Fruit fly (Drosophila melanogaster) whole organism, adult: ENCODE results near the gene dhd.

Source experiments
- CG11617 ChIP-seq: fragments of 200-800 bp; sonication (Bioruptor generic); optimal IDR thresholded peaks from 2 replicates; lab custom pipeline; 2017; ENCODE audit warnings: mild to moderate bottlenecking, missing biosample characterization, missing genetic modification reagents, missing genetic modification characterization
- CG12768 ChIP-seq: fragments of 200-800 bp; sonication (Bioruptor generic); optimal IDR thresholded peaks from 2 replicates; lab custom pipeline; 2017; ENCODE audit warnings: missing biosample characterization, missing genetic modification characterization, mild to moderate bottlenecking, moderate library complexity, missing genetic modification reagents
- CG14711 ChIP-seq: fragments of 200-800 bp; sonication (Bioruptor generic); optimal IDR thresholded peaks from 2 replicates; lab custom pipeline; 2018; ENCODE audit warnings: missing biosample characterization, mild to moderate bottlenecking, missing genetic modification characterization, moderate library complexity
- CG1620 ChIP-seq: fragments of 200-800 bp; sonication (Bioruptor generic); optimal IDR thresholded peaks from 2 replicates; lab custom pipeline; 2016; ENCODE audit warnings: missing biosample characterization, missing genetic modification characterization
- CG33017 ChIP-seq: fragments of 200-800 bp; sonication (Bioruptor generic); optimal IDR thresholded peaks from 2 replicates; lab custom pipeline; 2018; ENCODE audit warnings: missing biosample characterization, mild to moderate bottlenecking, missing genetic modification characterization, moderate library complexity
- CG5204 ChIP-seq: fragments of 200-800 bp; sonication (Bioruptor generic); optimal IDR thresholded peaks from 2 replicates; lab custom pipeline; 2016; ENCODE audit warnings: missing biosample characterization, missing genetic modification characterization
- CG7045 ChIP-seq: fragments of 200-800 bp; sonication (Bioruptor generic); optimal IDR thresholded peaks from 2 replicates; lab custom pipeline; 2017; ENCODE audit warnings: missing biosample characterization, mild to moderate bottlenecking, missing genetic modification characterization
- CG7101 ChIP-seq: fragments of 200-800 bp; sonication (Bioruptor generic); optimal IDR thresholded peaks from 2 replicates; lab custom pipeline; 2018; ENCODE audit warnings: missing biosample characterization, mild to moderate bottlenecking, missing genetic modification characterization, moderate library complexity
- Clk ChIP-seq: fragments of 200-800 bp; sonication (Bioruptor generic); optimal IDR thresholded peaks from 2 replicates; lab custom pipeline; 2017; ENCODE audit warnings: missing biosample characterization, missing genetic modification characterization
- Crg-1 ChIP-seq: fragments of 200-800 bp; sonication (Bioruptor generic); optimal IDR thresholded peaks from 2 replicates; lab custom pipeline; 2016; ENCODE audit warnings: missing biosample characterization, missing genetic modification characterization
- Hr96 ChIP-seq: fragments of 200-800 bp; sonication (Bioruptor generic); optimal IDR thresholded peaks from 2 replicates; lab custom pipeline; 2016; ENCODE audit warnings: missing biosample characterization, missing genetic modification characterization
- Mnt ChIP-seq: fragments of 200-800 bp; sonication (Bioruptor generic); optimal IDR thresholded peaks from 2 replicates; lab custom pipeline; 2016; ENCODE audit warnings: missing biosample characterization, mild to moderate bottlenecking, missing genetic modification characterization
- bab1 ChIP-seq: fragments of 200-800 bp; sonication (Bioruptor generic); optimal IDR thresholded peaks from 3 replicates; lab custom pipeline; 2019; ENCODE audit warnings: missing biosample characterization, mild to moderate bottlenecking, missing genetic modification characterization, moderate library complexity
- cic ChIP-seq: fragments of 200-800 bp; sonication (Bioruptor generic); optimal IDR thresholded peaks from 2 replicates; lab custom pipeline; 2017; ENCODE audit warnings: missing biosample characterization, mild to moderate bottlenecking, missing genetic modification characterization, moderate library complexity
- cnc ChIP-seq, 2 experiments: fragments of >200 bp; optimal IDR thresholded peaks; 2 replicates each; lab custom pipeline; 2017
- kay ChIP-seq: fragments of 200-800 bp; sonication (Bioruptor generic); peaks from one replicate; lab custom pipeline; 2016; ENCODE audit warnings: missing biosample characterization, missing genetic modification characterization, borderline replicate concordance
- ovo ChIP-seq: fragments of 200-800 bp; sonication (Bioruptor generic); optimal IDR thresholded peaks from 2 replicates; lab custom pipeline; 2016; ENCODE audit warnings: missing biosample characterization, missing genetic modification characterization
- pad ChIP-seq: fragments of 200-800 bp; sonication (Bioruptor generic); optimal IDR thresholded peaks from 3 replicates; lab custom pipeline; 2017; ENCODE audit warnings: missing biosample characterization, missing genetic modification characterization, mild to moderate bottlenecking, moderate library complexity, missing genetic modification reagents
- tj ChIP-seq: fragments of 200-800 bp; sonication (Bioruptor generic); optimal IDR thresholded peaks from 3 replicates; lab custom pipeline; 2017; ENCODE audit warnings: missing biosample characterization, mild to moderate bottlenecking, missing genetic modification characterization, moderate library complexity
- toe ChIP-seq: fragments of 200-800 bp; sonication (Bioruptor generic); optimal IDR thresholded peaks from 2 replicates; lab custom pipeline; 2016; ENCODE audit warnings: missing biosample characterization, missing genetic modification characterization

Gene dhd

DNA sequence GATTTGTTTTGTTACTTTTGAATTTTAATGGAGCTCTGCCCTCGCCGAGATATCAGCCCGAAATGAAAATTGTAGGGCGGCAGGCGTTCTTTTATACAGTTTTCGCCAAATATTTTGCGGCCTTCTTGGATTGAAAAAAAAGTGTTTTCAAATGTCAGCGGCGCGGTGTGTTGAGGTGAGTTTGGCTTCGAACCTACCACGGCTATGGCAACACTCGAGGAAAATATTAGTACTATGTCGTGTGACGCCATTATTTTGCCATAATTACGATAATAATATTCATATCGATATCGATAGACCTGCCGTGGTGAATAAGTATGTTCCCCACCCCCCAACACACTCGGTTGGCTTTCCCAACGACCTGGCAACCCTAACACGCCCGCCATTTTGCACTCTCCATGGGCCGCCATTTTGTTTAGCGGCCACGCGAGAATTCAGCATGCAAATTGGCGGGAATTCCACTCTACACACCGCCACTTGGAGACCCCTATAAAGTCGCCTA lies at the start of gene dhd, which contains the start of gene TrxT:
Gene dhd, plus strand, starts transcription at position 334 of the 502 bp plus-strand sequence.
Gene TrxT, minus strand, starts transcription at position 51 of the 502 bp plus-strand sequence.
- peak; percentile 81 for TF ChIP-seq pad (GFP tag; lab: Kevin White, UChicago)
- peak; percentile 44 for TF ChIP-seq Mnt (GFP tag; lab: Kevin White, UChicago)
- TF ChIP-seq bab1 (GFP tag; lab: Kevin White, UChicago): peak; percentile 9
- peak; percentile 85 for TF ChIP-seq CG14711 (tag; lab: Kevin White, UChicago)
- no peak for TF ChIP-seq cnc (optimal IDR thresholded peaks at IDR 0.05; lab: Kevin White, UChicago)
- TF ChIP-seq CG7101: peak; percentile 43
- peak; percentile 38 for TF ChIP-seq ovo
- TF ChIP-seq Crg-1 (GFP tag; lab: Kevin White, UChicago): no peak
- peak; percentile 2 for TF ChIP-seq CG1620 (GFP tag; lab: Kevin White, UChicago)
- no peak for TF ChIP-seq CG11617 (GFP tag; lab: Kevin White, UChicago)

DNA sequence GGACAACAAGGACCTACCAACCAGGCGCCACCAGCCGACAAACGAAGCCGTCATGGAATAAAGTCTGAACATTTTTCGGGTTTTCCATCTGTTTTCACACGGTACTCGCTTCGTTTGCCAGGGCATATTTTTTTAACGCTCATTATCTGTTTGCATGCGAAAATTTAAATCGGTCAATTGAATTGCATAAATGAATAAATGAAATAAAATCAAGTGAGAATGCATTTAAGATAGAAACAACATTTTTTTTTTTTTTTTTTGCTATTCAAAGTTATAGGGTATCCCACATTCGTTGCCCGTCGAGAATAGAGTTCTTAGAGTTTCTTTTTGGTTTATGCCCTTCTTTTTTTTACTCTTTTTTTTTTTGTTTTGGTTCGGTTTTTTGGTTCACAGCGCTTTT lies 26.1 kb upstream of the dhd start:
- TF ChIP-seq CG7101 (no peak), Clk (GFP tag; lab: Kevin White, UChicago) (no peak), CG5204 (GFP tag; lab: Kevin White, UChicago) (no peak), CG14711 (tag; lab: Kevin White, UChicago) (no peak), toe (GFP tag; lab: Kevin White, UChicago) (no peak), CG1620 (GFP tag; lab: Kevin White, UChicago) (no peak), cnc (optimal IDR thresholded peaks at IDR 0.05; lab: Kevin White, UChicago) (no peak), CG33017 (tag; lab: Kevin White, UChicago) (no peak), tj (GFP tag; lab: Kevin White, UChicago) (no peak), CG11617 (GFP tag; lab: Kevin White, UChicago) (no peak), cic (GFP tag; lab: Kevin White, UChicago) (no peak)

DNA sequence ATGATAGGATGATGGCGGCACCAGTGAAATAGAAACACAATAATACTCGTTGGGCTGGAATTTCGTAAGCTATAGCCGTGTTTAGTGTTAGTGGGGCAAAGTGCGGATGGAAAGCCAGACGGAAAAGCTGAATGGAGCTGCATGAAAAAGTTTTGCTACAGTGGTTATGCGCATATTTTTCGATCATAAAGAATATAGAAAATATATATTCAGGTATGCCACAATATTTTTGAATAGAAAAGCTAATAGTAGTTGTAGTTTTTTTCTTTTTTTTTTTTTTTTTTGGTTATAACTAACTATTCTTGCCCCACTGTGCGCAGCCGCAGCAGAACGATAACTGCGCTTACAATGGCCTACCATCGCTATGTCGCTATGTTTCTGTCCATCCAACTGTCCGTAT lies 25.5 kb upstream of the dhd start:
- no peak for TF ChIP-seq CG5204 (GFP tag; lab: Kevin White, UChicago)
- no peak for TF ChIP-seq CG7101
- no peak for TF ChIP-seq Crg-1 (GFP tag; lab: Kevin White, UChicago)
- TF ChIP-seq Hr96 (GFP tag; lab: Kevin White, UChicago): no peak
- TF ChIP-seq CG14711 (tag; lab: Kevin White, UChicago): no peak
- TF ChIP-seq toe (GFP tag; lab: Kevin White, UChicago): no peak
- no peak for TF ChIP-seq tj (GFP tag; lab: Kevin White, UChicago)
- no peak for TF ChIP-seq CG7045
- no peak for TF ChIP-seq ovo
- no peak for TF ChIP-seq CG33017 (tag; lab: Kevin White, UChicago)
- no peak for TF ChIP-seq CG12768 (GFP tag; lab: Kevin White, UChicago)
- TF ChIP-seq cic (GFP tag; lab: Kevin White, UChicago): no peak
- no peak for TF ChIP-seq cnc (optimal IDR thresholded peaks at IDR 0.05; lab: Kevin White, UChicago)
- no peak for TF ChIP-seq kay
- TF ChIP-seq CG1620 (GFP tag; lab: Kevin White, UChicago): no peak
- no peak for TF ChIP-seq bab1 (GFP tag; lab: Kevin White, UChicago)
- no peak for TF ChIP-seq CG11617 (GFP tag; lab: Kevin White, UChicago)
- no peak for TF ChIP-seq Mnt (GFP tag; lab: Kevin White, UChicago)
- no peak for TF ChIP-seq Clk (GFP tag; lab: Kevin White, UChicago)
- no peak for TF ChIP-seq pad (GFP tag; lab: Kevin White, UChicago)

DNA sequence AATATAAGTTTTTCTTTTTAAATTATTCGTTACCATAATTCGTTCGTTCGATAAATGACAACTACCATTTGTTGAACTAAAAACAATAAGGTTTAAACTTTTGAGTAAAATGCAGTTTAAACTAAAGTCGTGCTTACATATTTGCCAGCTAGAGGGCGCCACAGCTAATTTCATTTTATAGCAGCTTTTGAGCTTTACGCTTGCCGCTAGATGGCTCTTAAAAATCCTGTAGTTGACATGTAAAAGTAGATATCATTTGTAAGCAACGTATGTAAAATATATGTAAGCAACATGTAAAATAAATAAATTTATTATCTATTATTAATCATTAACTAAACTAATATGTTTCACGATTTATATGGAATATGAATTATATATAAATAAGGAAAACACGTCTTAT lies 22.3 kb upstream of the dhd start:
- TF ChIP-seq CG11617 (GFP tag; lab: Kevin White, UChicago) (no peak), bab1 (GFP tag; lab: Kevin White, UChicago) (peak; percentile 8), toe (GFP tag; lab: Kevin White, UChicago) (no peak), cnc (optimal IDR thresholded peaks at IDR 0.05; lab: Kevin White, UChicago) (no peak), CG33017 (tag; lab: Kevin White, UChicago) (no peak), Mnt (GFP tag; lab: Kevin White, UChicago) (no peak), cic (GFP tag; lab: Kevin White, UChicago) (no peak)

DNA sequence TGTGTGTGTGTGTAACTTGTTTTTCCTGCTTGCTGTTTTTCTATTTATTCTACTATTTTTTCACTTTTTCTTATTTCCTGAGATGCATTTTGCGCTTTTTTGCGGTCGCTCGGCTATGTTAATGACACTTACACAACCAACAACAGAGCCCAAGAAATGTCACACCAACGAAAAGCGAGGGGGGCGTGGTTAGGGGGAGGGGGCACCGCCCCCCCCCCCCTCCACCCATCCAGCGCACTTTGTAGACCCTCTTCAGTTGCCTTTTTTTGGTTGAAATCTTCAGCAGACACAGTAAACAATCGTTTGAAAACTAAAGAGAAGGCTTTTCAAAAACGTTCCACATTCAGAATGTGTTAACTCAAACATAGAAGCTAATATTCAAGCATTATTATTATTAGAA lies 18.8 kb upstream of the dhd start:
- TF ChIP-seq Clk (GFP tag; lab: Kevin White, UChicago): no peak
- TF ChIP-seq Hr96 (GFP tag; lab: Kevin White, UChicago): no peak
- TF ChIP-seq CG14711 (tag; lab: Kevin White, UChicago): no peak
- TF ChIP-seq cic (GFP tag; lab: Kevin White, UChicago): no peak
- no peak for TF ChIP-seq bab1 (GFP tag; lab: Kevin White, UChicago)
- TF ChIP-seq CG5204 (GFP tag; lab: Kevin White, UChicago): no peak
- TF ChIP-seq pad (GFP tag; lab: Kevin White, UChicago): no peak
- TF ChIP-seq CG33017 (tag; lab: Kevin White, UChicago): no peak
- no peak for TF ChIP-seq CG7045
- TF ChIP-seq Crg-1 (GFP tag; lab: Kevin White, UChicago): no peak
- no peak for TF ChIP-seq CG7101
- no peak for TF ChIP-seq CG12768 (GFP tag; lab: Kevin White, UChicago)
- TF ChIP-seq CG11617 (GFP tag; lab: Kevin White, UChicago): no peak
- no peak for TF ChIP-seq kay
- TF ChIP-seq Mnt (GFP tag; lab: Kevin White, UChicago): no peak

DNA sequence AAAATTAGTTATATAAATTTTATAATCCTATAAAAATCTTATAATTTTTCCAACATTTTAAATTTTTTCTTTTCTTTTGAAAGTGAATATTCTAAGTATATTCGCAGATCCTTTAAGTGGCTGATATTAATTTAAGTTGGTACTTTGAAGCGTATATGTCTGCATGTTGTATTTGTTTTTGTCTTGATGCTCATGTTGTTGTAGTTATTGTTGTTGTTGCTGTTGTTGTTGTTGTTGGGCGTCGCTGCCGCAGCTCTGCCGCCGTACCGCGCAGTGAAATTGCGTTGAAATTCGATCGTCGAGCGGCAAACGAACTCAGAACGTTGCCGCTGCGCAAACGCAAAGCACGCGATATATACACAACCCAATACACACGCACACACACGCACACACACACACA lies 16.2 kb upstream of the dhd start, which contains the start of gene CG42749:
Gene CG42749, plus strand, starts transcription at position 301 of the 400 bp plus-strand sequence.
- TF ChIP-seq kay (no peak), bab1 (GFP tag; lab: Kevin White, UChicago) (no peak)
